Fruit fly (Drosophila melanogaster) whole organism, embryonic: ENCODE data around the gene Sgs5.

ENCODE experiments used
- Abd-B ChIP-seq: fragments of 200-800 bp; sonication (Bioruptor generic); optimal IDR thresholded peaks from 2 replicates; lab custom pipeline; 2018; ENCODE audit warnings: missing biosample characterization, mild to moderate bottlenecking, missing genetic modification characterization, moderate library complexity
- Ada2b ChIP-seq: fragments of 200-800 bp; sonication (Bioruptor generic); IDR thresholded peaks from 2 replicates; pipeline ENCODE4 v1.3.6; 2022; ENCODE audit warnings: missing biosample characterization, missing genetic modification characterization
- B-H2 ChIP-seq: fragments of 200-800 bp; sonication (Bioruptor generic); optimal IDR thresholded peaks from 2 replicates; lab custom pipeline; 2018; ENCODE audit warnings: missing biosample characterization, mild to moderate bottlenecking, missing genetic modification characterization
- Bgb ChIP-seq: fragments of 200-800 bp; sonication (Bioruptor generic); IDR thresholded peaks from 2 replicates; pipeline ENCODE4 v1.3.6; 2022; ENCODE audit warnings: missing biosample characterization, missing genetic modification characterization; ENCODE audit not compliant: partially characterized antibody
- Blimp-1 ChIP-seq: fragments of 200-800 bp; sonication (Bioruptor generic); optimal IDR thresholded peaks from 3 replicates; lab custom pipeline; 2018; ENCODE audit warnings: missing biosample characterization, missing genetic modification characterization, mild to moderate bottlenecking, moderate library complexity, missing genetic modification reagents
- CG10209 ChIP-seq: fragments of 200-800 bp; sonication (Bioruptor generic); optimal IDR thresholded peaks from 3 replicates; lab custom pipeline; 2017; ENCODE audit warnings: missing biosample characterization, mild to moderate bottlenecking, missing genetic modification characterization, missing genetic modification reagents
- CG10274 ChIP-seq: fragments of 200-800 bp; sonication (Bioruptor generic); optimal IDR thresholded peaks from 3 replicates; lab custom pipeline; 2017; ENCODE audit warnings: missing biosample characterization, mild to moderate bottlenecking, missing genetic modification characterization
- CG10565 ChIP-seq: fragments of 200-800 bp; sonication (Bioruptor generic); optimal IDR thresholded peaks from 3 replicates; lab custom pipeline; 2016; ENCODE audit warnings: missing biosample characterization, mild to moderate bottlenecking, missing genetic modification characterization
- CG11247 ChIP-seq: fragments of 200-800 bp; sonication (Bioruptor generic); IDR thresholded peaks from 2 replicates; pipeline ENCODE4 v1.3.6; 2022; ENCODE audit warnings: missing biosample characterization, missing genetic modification characterization
- CG11560 ChIP-seq: fragments of 200-800 bp; sonication (Bioruptor generic); IDR thresholded peaks from 3 replicates; pipeline ENCODE4 v1.3.6; 2022; ENCODE audit warnings: missing biosample characterization, missing genetic modification characterization
- CG12219 ChIP-seq: fragments of 200-800 bp; sonication (Bioruptor generic); optimal IDR thresholded peaks from 3 replicates; lab custom pipeline; 2018; ENCODE audit warnings: missing biosample characterization, mild to moderate bottlenecking, missing genetic modification characterization
- CG13287 ChIP-seq: fragments of 200-800 bp; sonication (Bioruptor generic); IDR thresholded peaks from 2 replicates; pipeline ENCODE4 v1.3.6; 2022; ENCODE audit warnings: missing biosample characterization, missing genetic modification characterization; ENCODE audit not compliant: partially characterized antibody
- CG15011 ChIP-seq: fragments of 200-800 bp; sonication (Bioruptor generic); optimal IDR thresholded peaks from 3 replicates; lab custom pipeline; 2018; ENCODE audit warnings: missing biosample characterization, mild to moderate bottlenecking, missing genetic modification characterization
- CG1647 ChIP-seq: fragments of 200-800 bp; sonication (Bioruptor generic); optimal IDR thresholded peaks from 3 replicates; lab custom pipeline; 2016; ENCODE audit warnings: missing biosample characterization, missing genetic modification characterization
- CG17328 ChIP-seq: fragments of 200-800 bp; sonication (Bioruptor generic); IDR thresholded peaks from 2 replicates; pipeline ENCODE4 v1.3.6; 2022; ENCODE audit warnings: missing biosample characterization, missing genetic modification characterization
- CG3065 ChIP-seq: fragments of 200-800 bp; sonication (Bioruptor generic); optimal IDR thresholded peaks from 2 replicates; lab custom pipeline; 2016; ENCODE audit warnings: missing biosample characterization, missing genetic modification characterization
- CG3163 ChIP-seq: fragments of 200-800 bp; sonication (Bioruptor generic); optimal IDR thresholded peaks from 3 replicates; lab custom pipeline; 2016; ENCODE audit warnings: missing biosample characterization, missing genetic modification characterization
- CG33557 ChIP-seq: fragments of 200-800 bp; sonication (Bioruptor generic); optimal IDR thresholded peaks from 2 replicates; lab custom pipeline; 2019; ENCODE audit warnings: missing biosample characterization, mild to moderate bottlenecking, missing genetic modification characterization, moderate library complexity
- CG6791 ChIP-seq: fragments of 200-800 bp; sonication (Bioruptor generic); IDR thresholded peaks from 3 replicates; pipeline ENCODE4 v1.3.6; 2022; ENCODE audit warnings: missing biosample characterization, missing genetic modification characterization; ENCODE audit not compliant: partially characterized antibody
- CG7786 ChIP-seq: fragments of 200-800 bp; sonication (Bioruptor generic); optimal IDR thresholded peaks from 2 replicates; lab custom pipeline; 2016; ENCODE audit warnings: missing biosample characterization, missing genetic modification characterization
- CG8290 ChIP-seq, 3 experiments: fragments of 200-800 bp; sonication (Bioruptor generic); optimal IDR thresholded peaks; 2 replicates each; lab custom pipeline; 2016 to 2019; ENCODE audit warnings: missing biosample characterization in 3 of 3, missing genetic modification characterization in 3 of 3, mild to moderate bottlenecking in 2 of 3, moderate library complexity in 1 of 3
- CoRest ChIP-seq: fragments of 200-800 bp; sonication (Bioruptor generic); optimal IDR thresholded peaks from 3 replicates; lab custom pipeline; 2018; ENCODE audit warnings: missing biosample characterization, mild to moderate bottlenecking, missing genetic modification characterization, moderate library complexity
- Dp ChIP-seq: fragments of 200-800 bp; sonication (Bioruptor generic); optimal IDR thresholded peaks from 2 replicates; lab custom pipeline; 2018; ENCODE audit warnings: missing biosample characterization, mild to moderate bottlenecking, missing genetic modification characterization, moderate library complexity
- E2f2 ChIP-seq: fragments of 200-800 bp; sonication (Bioruptor generic); IDR thresholded peaks from 2 replicates; pipeline ENCODE4 v1.3.6; 2022; ENCODE audit warnings: missing biosample characterization, missing genetic modification characterization
- Neu2 ChIP-seq: fragments of 200-800 bp; sonication (Bioruptor generic); optimal IDR thresholded peaks from 3 replicates; lab custom pipeline; 2016; ENCODE audit warnings: missing biosample characterization, missing genetic modification characterization, borderline replicate concordance
- Nf-YA ChIP-seq: fragments of 200-800 bp; sonication (Bioruptor generic); IDR thresholded peaks from 2 replicates; pipeline ENCODE4 v1.3.6; 2022; ENCODE audit warnings: missing biosample characterization, missing genetic modification characterization
- Sry-δ ChIP-seq: fragments of 200-800 bp; sonication (Bioruptor generic); optimal IDR thresholded peaks from 2 replicates; lab custom pipeline; 2016; ENCODE audit warnings: missing biosample characterization, missing genetic modification characterization
- ab ChIP-seq: fragments of 200-800 bp; sonication (Bioruptor generic); optimal IDR thresholded peaks from 2 replicates; lab custom pipeline; 2016; ENCODE audit warnings: missing biosample characterization, missing genetic modification characterization
- aop ChIP-seq: fragments of 200-800 bp; sonication (Bioruptor generic); IDR thresholded peaks from 2 replicates; pipeline ENCODE4 v1.3.6; 2022; ENCODE audit warnings: missing biosample characterization, missing genetic modification characterization
- btn ChIP-seq: fragments of 200-800 bp; sonication (Bioruptor generic); optimal IDR thresholded peaks from 2 replicates; lab custom pipeline; 2016; ENCODE audit warnings: missing biosample characterization, missing genetic modification characterization
- cg ChIP-seq: fragments of 200-800 bp; sonication (Bioruptor generic); optimal IDR thresholded peaks from 3 replicates; lab custom pipeline; 2019; ENCODE audit warnings: missing biosample characterization, mild to moderate bottlenecking, missing genetic modification characterization, moderate library complexity
- corto ChIP-seq: fragments of 200-800 bp; sonication (Bioruptor generic); optimal IDR thresholded peaks from 2 replicates; lab custom pipeline; 2016; ENCODE audit warnings: missing biosample characterization, mild to moderate bottlenecking, missing genetic modification characterization, moderate library complexity
- crol ChIP-seq: fragments of 200-800 bp; sonication (Bioruptor generic); IDR thresholded peaks from 2 replicates; pipeline ENCODE4 v1.3.6; 2022; ENCODE audit warnings: missing biosample characterization, missing genetic modification characterization
- dpn ChIP-seq, 2 experiments: fragments of 200-800 bp; sonication (Bioruptor generic); optimal IDR thresholded peaks; 3 replicates each; lab custom pipeline; 2016; ENCODE audit warnings: missing biosample characterization in 2 of 2, missing genetic modification characterization in 2 of 2
- en ChIP-seq: fragments of 200-800 bp; sonication (Bioruptor generic); optimal IDR thresholded peaks from 2 replicates; lab custom pipeline; 2016; ENCODE audit warnings: missing biosample characterization, missing genetic modification characterization
- gem ChIP-seq: fragments of 200-800 bp; sonication (Bioruptor generic); optimal IDR thresholded peaks from 2 replicates; lab custom pipeline; 2019; ENCODE audit warnings: missing biosample characterization, mild to moderate bottlenecking, missing genetic modification characterization, moderate library complexity
- gfzf ChIP-seq: fragments of 200-800 bp; sonication (Bioruptor generic); optimal IDR thresholded peaks from 2 replicates; lab custom pipeline; 2016; ENCODE audit warnings: missing biosample characterization, mild to moderate bottlenecking, missing genetic modification characterization, moderate library complexity
- h ChIP-seq: fragments of >200 bp; optimal IDR thresholded peaks from 2 replicates; lab custom pipeline; 2017
- luna ChIP-seq: fragments of 200-800 bp; sonication (Bioruptor generic); optimal IDR thresholded peaks from 2 replicates; lab custom pipeline; 2016; ENCODE audit warnings: missing biosample characterization, missing genetic modification characterization
- maf-S ChIP-seq: fragments of 200-800 bp; sonication (Bioruptor generic); optimal IDR thresholded peaks from 2 replicates; lab custom pipeline; 2016; ENCODE audit warnings: missing biosample characterization, missing genetic modification characterization
- nom ChIP-seq: fragments of 200-800 bp; sonication (Bioruptor generic); optimal IDR thresholded peaks from 2 replicates; lab custom pipeline; 2017; ENCODE audit warnings: missing biosample characterization, missing genetic modification characterization, mild to moderate bottlenecking, moderate library complexity, missing genetic modification reagents
- otp ChIP-seq: fragments of 200-800 bp; sonication (Bioruptor generic); IDR thresholded peaks from 3 replicates; pipeline ENCODE4, ENCODE4 v1.3.6; 2022; ENCODE audit warnings: missing biosample characterization, missing genetic modification characterization
- pho ChIP-seq: fragments of 200-800 bp; sonication (Bioruptor generic); optimal IDR thresholded peaks from 2 replicates; lab custom pipeline; 2016; ENCODE audit warnings: missing biosample characterization, missing genetic modification characterization
- pum ChIP-seq: fragments of 200-800 bp; sonication (Bioruptor generic); optimal IDR thresholded peaks from 2 replicates; lab custom pipeline; 2016; ENCODE audit warnings: missing biosample characterization, missing genetic modification characterization
- pzg ChIP-seq: fragments of 200-800 bp; sonication (Bioruptor generic); optimal IDR thresholded peaks from 3 replicates; lab custom pipeline; 2018; ENCODE audit warnings: missing biosample characterization, mild to moderate bottlenecking, missing genetic modification characterization, moderate library complexity
- row ChIP-seq: fragments of 200-800 bp; sonication (Bioruptor generic); IDR thresholded peaks from 3 replicates; pipeline ENCODE4 v1.3.6; 2022; ENCODE audit warnings: missing biosample characterization, missing genetic modification characterization
- scrt ChIP-seq: fragments of 200-800 bp; sonication (Bioruptor generic); optimal IDR thresholded peaks from 2 replicates; lab custom pipeline; 2018; ENCODE audit warnings: missing biosample characterization, mild to moderate bottlenecking, missing genetic modification characterization, moderate library complexity
- slou ChIP-seq: fragments of 200-800 bp; sonication (Bioruptor generic); optimal IDR thresholded peaks from 3 replicates; lab custom pipeline; 2016; ENCODE audit warnings: missing biosample characterization, missing genetic modification characterization
- so ChIP-seq: fragments of 200-800 bp; sonication (Bioruptor generic); IDR thresholded peaks from 3 replicates; pipeline ENCODE4 v1.3.6; 2022; ENCODE audit warnings: missing biosample characterization, missing genetic modification characterization
- sqz ChIP-seq: fragments of 200-800 bp; sonication (Bioruptor generic); optimal IDR thresholded peaks from 3 replicates; lab custom pipeline; 2018; ENCODE audit warnings: missing biosample characterization, mild to moderate bottlenecking, missing genetic modification characterization

Gene Sgs5

dm6 chr3R:17550827-17551468 lies 44.2 kb upstream of the Sgs5 start (continued):
- no peak for TF ChIP-seq CG11247 (GFP tag; lab: Robert Waterston, UW)
- no peak for TF ChIP-seq gfzf (GFP tag; lab: Kevin White, UChicago)
- no peak for TF ChIP-seq CG13287 (GFP tag; lab: Robert Waterston, UW)
- TF ChIP-seq Ada2b (GFP tag; lab: Robert Waterston, UW), result no peak
- no peak for TF ChIP-seq luna (GFP tag; lab: Kevin White, UChicago)
- TF ChIP-seq CG10274, result no peak
- no peak for TF ChIP-seq CG15011 (GFP tag; lab: Kevin White, UChicago)
- TF ChIP-seq Bgb (GFP tag; lab: Robert Waterston, UW), result no peak
- no peak for TF ChIP-seq maf-S (GFP tag; lab: Kevin White, UChicago)
- TF ChIP-seq Abd-B (GFP tag; lab: Kevin White, UChicago), result no peak
- TF ChIP-seq CG6791 (GFP tag; lab: Robert Waterston, UW), result no peak
- TF ChIP-seq btn (GFP tag; lab: Kevin White, UChicago), result no peak
- TF ChIP-seq pzg (GFP tag; lab: Kevin White, UChicago), result no peak
- no peak for TF ChIP-seq CG7786 (GFP tag; lab: Kevin White, UChicago)
- no peak for TF ChIP-seq h
- TF ChIP-seq CG33557 (GFP tag; lab: Kevin White, UChicago), result peak; percentile 37
- no peak for TF ChIP-seq E2f2 (GFP tag; lab: Robert Waterston, UW)
- no peak for TF ChIP-seq corto (GFP tag; lab: Kevin White, UChicago)
- TF ChIP-seq nom (GFP tag; lab: Kevin White, UChicago), result no peak
- TF ChIP-seq Sry-δ (GFP tag; lab: Kevin White, UChicago), result no peak
- peak; percentile 74 for TF ChIP-seq row
- TF ChIP-seq ab, result no peak
- no peak for TF ChIP-seq Dp (GFP tag; lab: Kevin White, UChicago)
- no peak for TF ChIP-seq Nf-YA
- peak; percentile 33 for TF ChIP-seq CG10565
- TF ChIP-seq CG1647, result no peak
- peak; percentile 25 to 44 for TF ChIP-seq dpn (GFP tag; optimal IDR thresholded peaks at IDR 0.05; lab: Kevin White, UChicago)
- TF ChIP-seq CG8290 (GFP tag; optimal IDR thresholded peaks at IDR 0.05; lab: Kevin White, UChicago), result peak; percentile 25
- TF ChIP-seq CG8290 (tag; optimal IDR thresholded peaks at IDR 0.05; lab: Kevin White, UChicago), result no peak
- no peak for TF ChIP-seq aop (GFP tag; lab: Robert Waterston, UW)
- peak; percentile 49; the same call in 1 of the 2 replicates for TF ChIP-seq CG17328 (GFP tag; lab: Robert Waterston, UW)
- TF ChIP-seq scrt, result no peak
- TF ChIP-seq crol, result peak; percentile 73
- TF ChIP-seq en, result peak; percentile 8
- TF ChIP-seq CG10209 (GFP tag; lab: Kevin White, UChicago), result peak; percentile 42
- TF ChIP-seq Neu2 (GFP tag; lab: Kevin White, UChicago), result peak; percentile 53
- TF ChIP-seq otp (GFP tag; lab: Robert Waterston, UW), result no peak
- TF ChIP-seq cg (GFP tag; lab: Kevin White, UChicago), result no peak
- peak; percentile 64 for TF ChIP-seq Blimp-1 (GFP tag; lab: Kevin White, UChicago)
- no peak for TF ChIP-seq slou (GFP tag; lab: Kevin White, UChicago)
- no peak for TF ChIP-seq CG3163 (GFP tag; lab: Kevin White, UChicago)
- TF ChIP-seq B-H2, result no peak
- TF ChIP-seq pum (GFP tag; lab: Kevin White, UChicago), result peak; percentile 33
- peak; percentile 76 for TF ChIP-seq gem (tag; lab: Kevin White, UChicago)
- no peak for TF ChIP-seq CG3065 (GFP tag; lab: Kevin White, UChicago)
- TF ChIP-seq CG11560, result no peak
- no peak for TF ChIP-seq sqz (GFP tag; lab: Kevin White, UChicago)
- TF ChIP-seq pho (GFP tag; lab: Kevin White, UChicago), result no peak
- no peak for TF ChIP-seq so (GFP tag; lab: Robert Waterston, UW)
- peak; percentile 58 for TF ChIP-seq CoRest (tag; lab: Kevin White, UChicago)
- peak; percentile 59 for TF ChIP-seq CG12219
